Worm (Caenorhabditis elegans) whole organism, L3 larva: ENCODE measurements around the gene pfut-1.

Experiments used
- ama-1 ChIP-seq: fragments of 150-350 bp; optimal IDR thresholded peaks from 2 replicates; lab custom pipeline; 2018
- egl-5 ChIP-seq: fragments of 150-350 bp; optimal IDR thresholded peaks from 2 replicates; lab custom pipeline; 2017; ENCODE audit warnings: missing biosample characterization, missing genetic modification reagents, missing genetic modification characterization, inconsistent platforms
- elt-3 ChIP-seq, 3 experiments: fragments of 150-350 bp in 1 of 3; sonication (generic microtip) in 2 of 3; optimal IDR thresholded peaks; 2 replicates in 2 of 3; 4 replicates in 1 of 3; lab custom pipeline; 2014 to 2017; ENCODE audit warnings: missing biosample characterization in 3 of 3, missing genetic modification characterization in 3 of 3
- eor-1 ChIP-seq, 2 experiments: fragments of 150-350 bp; optimal IDR thresholded peaks; 2 replicates each; lab custom pipeline; 2014 to 2018; ENCODE audit warnings: missing biosample characterization in 2 of 2, missing genetic modification characterization in 2 of 2
- fkh-2 ChIP-seq: fragments of 150-350 bp; optimal IDR thresholded peaks from 2 replicates; lab custom pipeline; 2014; ENCODE audit warnings: missing biosample characterization, missing genetic modification reagents, missing genetic modification characterization
- nhr-11 ChIP-seq: fragments of 150-350 bp; optimal IDR thresholded peaks from 2 replicates; lab custom pipeline; 2014; ENCODE audit warnings: missing biosample characterization, missing genetic modification characterization
- nhr-77 ChIP-seq: fragments of 150-350 bp; optimal IDR thresholded peaks from 2 replicates; lab custom pipeline; 2014; ENCODE audit warnings: missing biosample characterization, missing genetic modification characterization
- skn-1 ChIP-seq: fragments of 150-350 bp; optimal IDR thresholded peaks from 2 replicates; lab custom pipeline; 2014; ENCODE audit warnings: missing biosample characterization, missing genetic modification characterization
- ztf-11 ChIP-seq: fragments of 150-350 bp; optimal IDR thresholded peaks from 2 replicates; lab custom pipeline; 2014; ENCODE audit warnings: missing biosample characterization, missing genetic modification characterization

ce11 chrX:3117204-3117603 is 48.4 kb upstream of the pfut-1 start:
- no peak for TF ChIP-seq ama-1 (lab: Kevin White, UChicago)
- TF ChIP-seq nhr-11 = no peak
- TF ChIP-seq fkh-2 = no peak
- no peak for TF ChIP-seq ztf-11 (tag; lab: Kevin White, UChicago)
- no peak for TF ChIP-seq skn-1 (tag; lab: Kevin White, UChicago)
- TF ChIP-seq egl-5 = no peak
- TF ChIP-seq eor-1 (tag; optimal IDR thresholded peaks at IDR 0.05; lab: Kevin White, UChicago) = no peak
- no peak for TF ChIP-seq elt-3 (tag; optimal IDR thresholded peaks at IDR 0.05; lab: Kevin White, UChicago)
- no peak for TF ChIP-seq nhr-77 (tag; lab: Kevin White, UChicago)
